Fruit fly (Drosophila melanogaster): Measurements from ENCODE around the gene CG9581.

DNA sequence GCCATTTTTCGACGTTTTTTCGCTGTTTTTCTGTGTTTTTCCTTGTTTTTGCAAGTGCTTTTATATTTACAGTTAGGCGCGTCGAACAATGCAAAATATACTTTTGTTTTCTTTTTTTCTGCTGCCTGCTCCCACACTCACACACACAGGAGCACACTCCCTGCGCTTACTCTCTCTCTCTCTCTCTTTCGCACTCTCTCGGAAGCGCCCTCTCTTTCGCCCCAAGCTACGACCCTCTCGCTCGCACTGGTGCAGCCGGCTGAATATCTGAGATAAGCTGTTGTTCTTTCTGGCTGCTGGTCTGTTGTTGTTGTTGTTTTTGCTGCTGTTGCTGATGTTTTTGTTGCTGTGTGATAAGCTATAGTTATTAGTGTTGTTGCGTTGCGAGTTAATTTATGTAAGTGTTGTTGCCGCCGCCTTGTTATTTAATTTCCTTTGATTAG is 10.8 kb downstream of the CG9581 start:
- TF ChIP-seq CG7101 (tag; optimal IDR thresholded peaks at IDR 0.05) (no peak), CG12768 (GFP tag; optimal IDR thresholded peaks at IDR 0.05) (no peak), tj (GFP tag; optimal IDR thresholded peaks at IDR 0.05) (peak; percentile 34), Mnt (GFP tag; optimal IDR thresholded peaks at IDR 0.05) (no peak), ovo (GFP tag; optimal IDR thresholded peaks at IDR 0.05) (peak; percentile 70), kay (GFP tag; ENCODE audit: borderline replicate concordance) (no peak), CG5204 (GFP tag; optimal IDR thresholded peaks at IDR 0.05) (no peak), Hr96 (GFP tag; optimal IDR thresholded peaks at IDR 0.05) (no peak), CG14711 (tag; optimal IDR thresholded peaks at IDR 0.05) (no peak), CG33017 (tag; optimal IDR thresholded peaks at IDR 0.05) (no peak), Clk (GFP tag; optimal IDR thresholded peaks at IDR 0.05) (no peak), CG7045 (GFP tag; optimal IDR thresholded peaks at IDR 0.05) (no peak), cnc (optimal IDR thresholded peaks at IDR 0.05) (no peak), Crg-1 (GFP tag; optimal IDR thresholded peaks at IDR 0.05) (no peak)
